Comparison of ENCODE assay signal across 2 worm cellular contexts in genomic region chrIV:13412845-13413383, ce11.
TF ChIP-seq lines count a peak whose summit lies in the region.

Gene gcl-1 (minus strand): TSS chrIV:13412895.

TF ChIP-seq in whole organism, L1 larva, 84 proteins besides CTCF, POLR2A, EP300 and RAD21 (continued from another document):
- 0 out of 2 replicates have a peak, but pooled peaks have one; percentile 29 for TF ChIP-seq grh-1 (GFP tag; IDR thresholded peaks at IDR 0.05; lab: Robert Waterston, UW)
- TF ChIP-seq hlh-17 (GFP tag; optimal IDR thresholded peaks at IDR 0.05; lab: Kevin White, UChicago; ENCODE audit: borderline replicate concordance): no peak
- TF ChIP-seq mef-2 (tag; optimal IDR thresholded peaks at IDR 0.05; lab: Kevin White, UChicago): no peak
TF ChIP-seq in whole organism, L1 larva: peak in this region for 6.

TF ChIP-seq in whole organism, L4 larva, 104 proteins besides CTCF, POLR2A, EP300 and RAD21 (continued from another document):
- TF ChIP-seq mdl-1 (tag; optimal IDR thresholded peaks at IDR 0.05; lab: Kevin White, UChicago): peak in 1 of 2 experiments; percentile 13
- TF ChIP-seq snpc-4 (tag; optimal IDR thresholded peaks at IDR 0.05; lab: Kevin White, UChicago): no peak
- no peak for TF ChIP-seq nhr-76 (tag; optimal IDR thresholded peaks at IDR 0.05; lab: Kevin White, UChicago)
- TF ChIP-seq F26F4.8 (GFP tag; conservative IDR thresholded peaks at IDR 0.05; lab: Robert Waterston, UW): no peak
- no peak for TF ChIP-seq ces-1 (GFP tag; optimal IDR thresholded peaks at IDR 0.05; lab: Kevin White, UChicago)
- no peak for TF ChIP-seq mxl-2 (GFP tag; conservative IDR thresholded peaks at IDR 0.05; lab: Robert Waterston, UW)
- TF ChIP-seq dmd-8 (GFP tag; IDR thresholded peaks at IDR 0.05; lab: Robert Waterston, UW): no peak
- no peak for TF ChIP-seq unc-39 (tag; optimal IDR thresholded peaks at IDR 0.05; lab: Kevin White, UChicago)
- no peak for TF ChIP-seq php-3 (GFP tag; IDR thresholded peaks at IDR 0.05; lab: Robert Waterston, UW)
- peak; percentile 47; the same call in 1 of the 2 replicates for TF ChIP-seq hmg-1.1 (GFP tag; IDR thresholded peaks at IDR 0.05; lab: Robert Waterston, UW)
- TF ChIP-seq mes-2 (tag; optimal IDR thresholded peaks at IDR 0.05; lab: Kevin White, UChicago; ENCODE audit: poor library complexity, severe bottlenecking): peak; percentile 33
- TF ChIP-seq nhr-48 (tag; optimal IDR thresholded peaks at IDR 0.05; lab: Kevin White, UChicago): no peak
- no peak for TF ChIP-seq daf-12 (tag; optimal IDR thresholded peaks at IDR 0.05; lab: Kevin White, UChicago)
- no peak for TF ChIP-seq tra-1 (GFP tag; IDR thresholded peaks at IDR 0.05; lab: Robert Waterston, UW)
